Worm (Caenorhabditis elegans) whole organism, L3 larva: ENCODE measurements around the gene gst-27.

Experiments
- R02D3.7 ChIP-seq: fragments of 150-350 bp; optimal IDR thresholded peaks from 2 replicates; lab custom pipeline; 2014; ENCODE audit warnings: missing biosample characterization, missing genetic modification characterization
- ZK546.5 ChIP-seq: sonication (generic microtip); optimal IDR thresholded peaks from 2 replicates; lab custom pipeline; 2017; ENCODE audit warnings: missing biosample characterization, missing genetic modification characterization
- aly-2 ChIP-seq: fragments of 150-350 bp; optimal IDR thresholded peaks from 2 replicates; lab custom pipeline; 2014; ENCODE audit warnings: missing biosample characterization, missing genetic modification characterization
- ama-1 ChIP-seq: fragments of 150-350 bp; optimal IDR thresholded peaks from 2 replicates; lab custom pipeline; 2018
- ceh-16 ChIP-seq: sonication (generic microtip); optimal IDR thresholded peaks from 2 replicates; lab custom pipeline; 2017; ENCODE audit warnings: missing biosample characterization, missing genetic modification characterization
- ceh-28 ChIP-seq: fragments of 150-350 bp; optimal IDR thresholded peaks from 2 replicates; lab custom pipeline; 2014; ENCODE audit warnings: missing biosample characterization, missing genetic modification reagents, missing genetic modification characterization
- ceh-82 ChIP-seq: fragments of 150-350 bp; optimal IDR thresholded peaks from 2 replicates; lab custom pipeline; 2014; ENCODE audit warnings: missing biosample characterization, missing genetic modification characterization
- ceh-9 ChIP-seq: sonication (generic microtip); optimal IDR thresholded peaks from 2 replicates; lab custom pipeline; 2018; ENCODE audit warnings: missing biosample characterization, missing genetic modification characterization
- daf-12 ChIP-seq: fragments of 150-350 bp; optimal IDR thresholded peaks from 2 replicates; lab custom pipeline; 2014; ENCODE audit warnings: missing biosample characterization, missing genetic modification reagents, missing genetic modification characterization
- egl-27 ChIP-seq: sonication (generic microtip); optimal IDR thresholded peaks from 4 replicates; lab custom pipeline; 2017; ENCODE audit warnings: missing biosample characterization, missing genetic modification reagents, missing genetic modification characterization
- egl-5 ChIP-seq: fragments of 150-350 bp; optimal IDR thresholded peaks from 2 replicates; lab custom pipeline; 2017; ENCODE audit warnings: missing biosample characterization, missing genetic modification reagents, missing genetic modification characterization, inconsistent platforms
- elt-1 ChIP-seq: fragments of 150-350 bp; optimal IDR thresholded peaks from 2 replicates; lab custom pipeline; 2014; ENCODE audit warnings: missing biosample characterization, missing genetic modification characterization
- elt-2 ChIP-seq: sonication (generic microtip); optimal IDR thresholded peaks from 2 replicates; lab custom pipeline; 2016; ENCODE audit warnings: missing genetic modification reagents, mild to moderate bottlenecking, missing genetic modification characterization, missing compliant biosample characterization
- elt-3 ChIP-seq, 3 experiments: fragments of 150-350 bp in 1 of 3; sonication (generic microtip) in 2 of 3; optimal IDR thresholded peaks; 2 replicates in 2 of 3; 4 replicates in 1 of 3; lab custom pipeline; 2014 to 2017; ENCODE audit warnings: missing biosample characterization in 3 of 3, missing genetic modification characterization in 3 of 3
- eor-1 ChIP-seq, 2 experiments: fragments of 150-350 bp; optimal IDR thresholded peaks; 2 replicates each; lab custom pipeline; 2014 to 2018; ENCODE audit warnings: missing biosample characterization in 2 of 2, missing genetic modification characterization in 2 of 2
- fkh-10 ChIP-seq: sonication (generic microtip); optimal IDR thresholded peaks from 2 replicates; lab custom pipeline; 2017; ENCODE audit warnings: missing biosample characterization, missing genetic modification reagents, missing genetic modification characterization
- fkh-2 ChIP-seq: fragments of 150-350 bp; optimal IDR thresholded peaks from 2 replicates; lab custom pipeline; 2014; ENCODE audit warnings: missing biosample characterization, missing genetic modification reagents, missing genetic modification characterization
- fos-1 ChIP-seq: fragments of 150-350 bp; optimal IDR thresholded peaks from 2 replicates; lab custom pipeline; 2014; ENCODE audit warnings: missing biosample characterization, missing genetic modification characterization
- hmg-11 ChIP-seq: sonication (generic microtip); optimal IDR thresholded peaks from 2 replicates; lab custom pipeline; 2016; ENCODE audit warnings: missing genetic modification characterization, missing compliant biosample characterization
- jun-1 ChIP-seq: fragments of 150-350 bp; optimal IDR thresholded peaks from 2 replicates; lab custom pipeline; 2014; ENCODE audit warnings: missing biosample characterization, missing genetic modification reagents, missing genetic modification characterization
- lin-15B ChIP-seq: fragments of 150-350 bp; optimal IDR thresholded peaks from 2 replicates; lab custom pipeline; 2014; ENCODE audit warnings: missing biosample characterization, missing genetic modification characterization
- lin-39 ChIP-seq: fragments of 150-350 bp; optimal IDR thresholded peaks from 2 replicates; lab custom pipeline; 2018; ENCODE audit warnings: missing biosample characterization, missing genetic modification reagents, missing genetic modification characterization
- lsy-12 ChIP-seq: sonication (generic microtip); optimal IDR thresholded peaks from 2 replicates; lab custom pipeline; 2016; ENCODE audit warnings: mild to moderate bottlenecking, missing genetic modification characterization, missing compliant biosample characterization
- mdl-1 ChIP-seq: fragments of 150-350 bp; optimal IDR thresholded peaks from 2 replicates; lab custom pipeline; 2014; ENCODE audit warnings: missing biosample characterization, missing genetic modification characterization
- mml-1 ChIP-seq: fragments of 150-350 bp; sonication (generic microtip); optimal IDR thresholded peaks from 3 replicates; lab custom pipeline; 2014; ENCODE audit warnings: missing biosample characterization, missing genetic modification characterization
- nfya-1 ChIP-seq: sonication (generic microtip); optimal IDR thresholded peaks from 2 replicates; lab custom pipeline; 2017; ENCODE audit warnings: missing genetic modification characterization, mild to moderate bottlenecking, missing compliant biosample characterization, antibody characterized with exemption, moderate library complexity; ENCODE audit not compliant: insufficient read depth
- nhr-11 ChIP-seq: fragments of 150-350 bp; optimal IDR thresholded peaks from 2 replicates; lab custom pipeline; 2014; ENCODE audit warnings: missing biosample characterization, missing genetic modification characterization
- nhr-12 ChIP-seq: fragments of 150-350 bp; optimal IDR thresholded peaks from 2 replicates; lab custom pipeline; 2014; ENCODE audit warnings: missing biosample characterization, missing genetic modification characterization
- nhr-23 ChIP-seq: fragments of 150-350 bp; optimal IDR thresholded peaks from 2 replicates; lab custom pipeline; 2014; ENCODE audit warnings: missing biosample characterization, missing genetic modification reagents, missing genetic modification characterization
- nhr-237 ChIP-seq: fragments of 150-350 bp; optimal IDR thresholded peaks from 2 replicates; lab custom pipeline; 2014; ENCODE audit warnings: missing biosample characterization, missing genetic modification characterization
- nhr-25 ChIP-seq: sonication (generic microtip); optimal IDR thresholded peaks from 2 replicates; lab custom pipeline; 2017; ENCODE audit warnings: missing biosample characterization, missing genetic modification characterization
- nhr-28 ChIP-seq: fragments of 150-350 bp; optimal IDR thresholded peaks from 2 replicates; lab custom pipeline; 2014; ENCODE audit warnings: missing biosample characterization, missing genetic modification characterization
- nhr-43 ChIP-seq: sonication (generic microtip); optimal IDR thresholded peaks from 2 replicates; lab custom pipeline; 2016; ENCODE audit warnings: mild to moderate bottlenecking, missing genetic modification characterization, missing compliant biosample characterization; ENCODE audit not compliant: poor library complexity, severe bottlenecking
- nhr-67 ChIP-seq: fragments of 150-350 bp; optimal IDR thresholded peaks from 2 replicates; lab custom pipeline; 2014; ENCODE audit warnings: missing biosample characterization, missing genetic modification characterization
- nhr-76 ChIP-seq: fragments of 150-350 bp; sonication (generic microtip); optimal IDR thresholded peaks from 5 replicates; lab custom pipeline; 2014; ENCODE audit warnings: missing biosample characterization, missing genetic modification characterization
- nhr-77 ChIP-seq: fragments of 150-350 bp; optimal IDR thresholded peaks from 2 replicates; lab custom pipeline; 2014; ENCODE audit warnings: missing biosample characterization, missing genetic modification characterization
- pha-4 ChIP-seq: fragments of 150-350 bp; optimal IDR thresholded peaks from 2 replicates; lab custom pipeline; 2014; ENCODE audit warnings: missing biosample characterization, missing genetic modification reagents, missing genetic modification characterization
- pqm-1 ChIP-seq: fragments of 150-350 bp; optimal IDR thresholded peaks from 2 replicates; lab custom pipeline; 2017; ENCODE audit warnings: missing biosample characterization, missing genetic modification characterization, inconsistent platforms
- sea-2 ChIP-seq: fragments of 150-350 bp; sonication (generic microtip); optimal IDR thresholded peaks from 4 replicates; lab custom pipeline; 2014; ENCODE audit warnings: missing biosample characterization, missing genetic modification reagents, missing genetic modification characterization
- skn-1 ChIP-seq: fragments of 150-350 bp; optimal IDR thresholded peaks from 2 replicates; lab custom pipeline; 2014; ENCODE audit warnings: missing biosample characterization, missing genetic modification characterization
- snpc-4 ChIP-seq: fragments of 150-350 bp; optimal IDR thresholded peaks from 2 replicates; lab custom pipeline; 2014; ENCODE audit warnings: missing biosample characterization, missing genetic modification characterization
- tbx-2 ChIP-seq: sonication (generic microtip); optimal IDR thresholded peaks from 2 replicates; lab custom pipeline; 2016; ENCODE audit warnings: mild to moderate bottlenecking, missing genetic modification characterization, missing compliant biosample characterization
- unc-39 ChIP-seq: sonication (generic microtip); optimal IDR thresholded peaks from 4 replicates; lab custom pipeline; 2017; ENCODE audit warnings: missing biosample characterization, missing genetic modification characterization
- unc-62 ChIP-seq: fragments of 150-350 bp; sonication (generic microtip); optimal IDR thresholded peaks from 4 replicates; lab custom pipeline; 2014; ENCODE audit warnings: missing biosample characterization, missing genetic modification reagents, missing genetic modification characterization
- zag-1 ChIP-seq: fragments of 150-350 bp; optimal IDR thresholded peaks from 2 replicates; lab custom pipeline; 2014; ENCODE audit warnings: missing biosample characterization, missing genetic modification characterization
- ztf-11 ChIP-seq: fragments of 150-350 bp; optimal IDR thresholded peaks from 2 replicates; lab custom pipeline; 2014; ENCODE audit warnings: missing biosample characterization, missing genetic modification characterization
- ztf-4 ChIP-seq: fragments of 150-350 bp; optimal IDR thresholded peaks from 2 replicates; lab custom pipeline; 2014; ENCODE audit warnings: missing biosample characterization, missing genetic modification characterization

Gene gst-27

ce11 chrII:15165681-15166235 is at the start of gene gst-27:
TSS of gene gst-27 (minus strand) at chrII:15165731.
- TF ChIP-seq lin-15B (tag; lab: Kevin White, UChicago) (peak; percentile 61), ceh-9 (tag; lab: Kevin White, UChicago) (no peak), R02D3.7 (tag; lab: Kevin White, UChicago) (peak; percentile 42), daf-12 (no peak), pqm-1 (tag; lab: Kevin White, UChicago) (peak; percentile 45), aly-2 (tag; lab: Kevin White, UChicago) (no peak), tbx-2 (tag; lab: Kevin White, UChicago) (peak; percentile 80), nfya-1 (tag; lab: Kevin White, UChicago) (peak; percentile 84), nhr-77 (tag; lab: Kevin White, UChicago) (peak; percentile 49), fkh-10 (no peak), egl-27 (tag; lab: Kevin White, UChicago) (peak; percentile 75), sea-2 (GFP tag; lab: Kevin White, UChicago) (no peak), hmg-11 (tag; lab: Kevin White, UChicago) (peak; percentile 94), mdl-1 (tag; lab: Kevin White, UChicago) (no peak), ztf-11 (tag; lab: Kevin White, UChicago) (no peak), snpc-4 (peak; percentile 77), elt-1 (tag; lab: Kevin White, UChicago) (no peak), unc-62 (no peak), nhr-43 (tag; lab: Kevin White, UChicago) (peak; percentile 82), lsy-12 (peak; percentile 62), ceh-16 (tag; lab: Kevin White, UChicago) (no peak), eor-1 (tag; optimal IDR thresholded peaks at IDR 0.05; lab: Kevin White, UChicago) (no peak), unc-39 (tag; lab: Kevin White, UChicago) (no peak), fos-1 (tag; lab: Kevin White, UChicago) (peak; percentile 68), ZK546.5 (no peak), lin-39 (peak; percentile 97), nhr-76 (no peak), nhr-23 (tag; lab: Kevin White, UChicago) (peak; percentile 62), nhr-11 (tag; lab: Kevin White, UChicago) (no peak), nhr-25 (tag; lab: Kevin White, UChicago) (peak; percentile 70), elt-3 (tag; optimal IDR thresholded peaks at IDR 0.05; lab: Kevin White, UChicago) (peak in 1 of 3 experiments; percentile 33), mml-1 (tag; lab: Kevin White, UChicago) (no peak), elt-2 (peak; percentile 73), ceh-82 (tag; lab: Kevin White, UChicago) (peak; percentile 37), fkh-2 (no peak), nhr-237 (tag; lab: Kevin White, UChicago) (no peak), skn-1 (peak; percentile 56), ztf-4 (tag; lab: Kevin White, UChicago) (peak; percentile 23), egl-5 (tag; lab: Kevin White, UChicago) (peak; percentile 77), nhr-12 (tag; lab: Kevin White, UChicago) (no peak), pha-4 (tag; lab: Kevin White, UChicago) (peak; percentile 86), ceh-28 (tag; lab: Kevin White, UChicago) (no peak), nhr-28 (tag; lab: Kevin White, UChicago) (no peak), jun-1 (tag; lab: Kevin White, UChicago) (peak; percentile 61), ama-1 (peak; percentile 36), nhr-67 (no peak), zag-1 (tag; lab: Kevin White, UChicago) (no peak)
